Worm (Caenorhabditis elegans) whole organism, L4/young adult: ENCODE measurements around the gene ergo-1.

ENCODE experiments used
- dao-5 ChIP-seq: sonication (generic microtip); optimal IDR thresholded peaks from 2 replicates; lab custom pipeline; 2016; ENCODE audit warnings: missing genotype, missing genetic modification characterization, moderate library complexity, missing compliant biosample characterization
- him-1 ChIP-seq: sonication (generic microtip); optimal IDR thresholded peaks from 2 replicates; lab custom pipeline; 2016; ENCODE audit warnings: missing genotype, missing genetic modification reagents, missing genetic modification characterization, missing compliant biosample characterization

ce11 chrV:1052559-1053064, 44.0 kb downstream of the ergo-1 start, which contains the start of gene K10C9.4:
- TF ChIP-seq dao-5, result no peak
- TF ChIP-seq him-1 (tag; lab: Kevin White, UChicago), result no peak
